Worm (Caenorhabditis elegans) whole organism, L1 larva: ENCODE measurements around the gene cdt-2.

Experiments
- C16A3.4 ChIP-seq: fragments of 150-350 bp; optimal IDR thresholded peaks from 2 replicates; lab custom pipeline; 2014; ENCODE audit warnings: missing biosample characterization, missing genetic modification characterization
- F16B12.6 ChIP-seq: fragments of 150-350 bp; optimal IDR thresholded peaks from 2 replicates; lab custom pipeline; 2014; ENCODE audit warnings: missing biosample characterization, missing genetic modification characterization
- aha-1 ChIP-seq: fragments of 150-350 bp; optimal IDR thresholded peaks from 2 replicates; lab custom pipeline; 2014; ENCODE audit warnings: missing biosample characterization, missing genetic modification characterization
- aly-2 ChIP-seq: fragments of 150-350 bp; optimal IDR thresholded peaks from 2 replicates; lab custom pipeline; 2014; ENCODE audit warnings: missing biosample characterization, missing genetic modification characterization
- blmp-1 ChIP-seq: fragments of 150-350 bp; optimal IDR thresholded peaks from 2 replicates; lab custom pipeline; 2014; ENCODE audit warnings: missing biosample characterization, missing genetic modification characterization
- ceh-63 ChIP-seq: fragments of 200-800 bp; sonication (Bioruptor generic); optimal IDR thresholded peaks from 2 replicates; lab custom pipeline; 2018; ENCODE audit warnings: mild to moderate bottlenecking, missing genetic modification characterization, missing compliant biosample characterization
- ceh-8 ChIP-seq: fragments of 200-800 bp; sonication (Bioruptor generic); optimal IDR thresholded peaks from 2 replicates; lab custom pipeline; 2018; ENCODE audit warnings: mild to moderate bottlenecking, missing genetic modification characterization, moderate library complexity, missing compliant biosample characterization
- ceh-82 ChIP-seq, 3 experiments: fragments of 150-350 bp in 1 of 3; sonication (generic microtip) in 2 of 3; optimal IDR thresholded peaks; 2 replicates each; lab custom pipeline; 2014 to 2017; ENCODE audit warnings: missing biosample characterization in 3 of 3, missing genetic modification characterization in 3 of 3
- dpl-1 ChIP-seq, 3 experiments: fragments of 150-350 bp in 2 of 3; sonication (generic microtip) in 1 of 3; optimal IDR thresholded peaks; 2 replicates each; lab custom pipeline; 2014 to 2017; ENCODE audit warnings: missing biosample characterization in 3 of 3, missing genetic modification characterization in 3 of 3, missing genetic modification reagents in 3 of 3
- dsc-1 ChIP-seq: sonication (generic microtip); optimal IDR thresholded peaks from 2 replicates; lab custom pipeline; 2016; ENCODE audit warnings: mild to moderate bottlenecking, missing genetic modification characterization, missing compliant biosample characterization
- efl-1 ChIP-seq, 4 experiments: fragments of 150-350 bp; optimal IDR thresholded peaks in 3 of 4; peaks in 1 of 4; 1 replicate in 1 of 4; 2 replicates in 3 of 4; lab custom pipeline; 2014; ENCODE audit warnings: missing biosample characterization in 2 of 4, missing genetic modification characterization in 2 of 4, missing genetic modification reagents in 2 of 4
- efl-3 ChIP-seq: fragments of 200-800 bp; sonication (Bioruptor generic); optimal IDR thresholded peaks from 2 replicates; lab custom pipeline; 2018; ENCODE audit warnings: mild to moderate bottlenecking, missing genetic modification characterization, missing compliant biosample characterization
- elt-2 ChIP-seq: sonication (generic microtip); optimal IDR thresholded peaks from 2 replicates; lab custom pipeline; 2016; ENCODE audit warnings: missing genetic modification characterization, mild to moderate bottlenecking, inconsistent platforms, missing compliant biosample characterization, missing genetic modification reagents
- elt-3 ChIP-seq, 6 experiments: fragments of 150-350 bp in 1 of 6; sonication (generic microtip); optimal IDR thresholded peaks; 2 replicates each; lab custom pipeline; 2017 to 2018; ENCODE audit warnings: missing biosample characterization in 6 of 6, missing genetic modification characterization in 6 of 6, inconsistent platforms in 1 of 6
- fkh-10 ChIP-seq: sonication (generic microtip); optimal IDR thresholded peaks from 2 replicates; lab custom pipeline; 2017; ENCODE audit warnings: missing biosample characterization, missing genetic modification reagents, missing genetic modification characterization
- grh-1 ChIP-seq: fragments of 200-800 bp; sonication (Bioruptor generic); IDR thresholded peaks from 2 replicates; pipeline ENCODE4 v1.3.6; 2022; ENCODE audit warnings: missing genetic modification reagents, missing genetic modification characterization, missing compliant biosample characterization
- hlh-17 ChIP-seq: fragments of 200-800 bp; sonication (Bioruptor generic); optimal IDR thresholded peaks from 2 replicates; lab custom pipeline; 2018; ENCODE audit warnings: missing genetic modification characterization, mild to moderate bottlenecking, missing compliant biosample characterization, moderate library complexity, borderline replicate concordance
- hpl-2 ChIP-seq: fragments of 150-350 bp; optimal IDR thresholded peaks from 2 replicates; lab custom pipeline; 2014; ENCODE audit warnings: missing biosample characterization, missing genetic modification reagents, missing genetic modification characterization
- jun-1 ChIP-seq: fragments of 150-350 bp; optimal IDR thresholded peaks from 2 replicates; lab custom pipeline; 2014; ENCODE audit warnings: missing biosample characterization, missing genetic modification reagents, missing genetic modification characterization
- lin-13 ChIP-seq: fragments of 150-350 bp; optimal IDR thresholded peaks from 2 replicates; lab custom pipeline; 2014; ENCODE audit warnings: missing biosample characterization, missing genetic modification reagents, missing genetic modification characterization
- lin-14 ChIP-seq: fragments of 200-800 bp; sonication (Bioruptor generic); optimal IDR thresholded peaks from 2 replicates; lab custom pipeline; 2018; ENCODE audit warnings: mild to moderate bottlenecking, missing genetic modification characterization, moderate library complexity, missing compliant biosample characterization
- lin-15B ChIP-seq: fragments of 150-350 bp; sonication (generic microtip); optimal IDR thresholded peaks from 3 replicates; lab custom pipeline; 2014; ENCODE audit warnings: missing biosample characterization, missing genetic modification characterization
- lin-35 ChIP-seq, 2 experiments: fragments of 150-350 bp; optimal IDR thresholded peaks; 2 replicates each; lab custom pipeline; 2014; ENCODE audit warnings: missing biosample characterization in 2 of 2, missing genetic modification characterization in 2 of 2, missing genetic modification reagents in 2 of 2
- mab-9 ChIP-seq: fragments of 200-800 bp; sonication (Bioruptor generic); IDR thresholded peaks from 2 replicates; pipeline ENCODE4 v1.3.6; 2022; ENCODE audit warnings: missing genetic modification reagents, missing genetic modification characterization, missing compliant biosample characterization
- mdl-1 ChIP-seq, 2 experiments: fragments of 150-350 bp; optimal IDR thresholded peaks; 2 replicates each; lab custom pipeline; 2014 to 2017; ENCODE audit warnings: missing biosample characterization in 2 of 2, missing genetic modification characterization in 2 of 2, inconsistent platforms in 1 of 2
- nhr-237 ChIP-seq: fragments of 150-350 bp; optimal IDR thresholded peaks from 2 replicates; lab custom pipeline; 2014; ENCODE audit warnings: missing biosample characterization, missing genetic modification characterization
- nhr-28 ChIP-seq: fragments of 150-350 bp; optimal IDR thresholded peaks from 2 replicates; lab custom pipeline; 2014; ENCODE audit warnings: missing biosample characterization, missing genetic modification characterization
- nhr-47 ChIP-seq: sonication (generic microtip); optimal IDR thresholded peaks from 2 replicates; lab custom pipeline; 2016; ENCODE audit warnings: mild to moderate bottlenecking, missing genetic modification characterization, moderate library complexity, missing compliant biosample characterization
- nhr-71 ChIP-seq: sonication (generic microtip); optimal IDR thresholded peaks from 2 replicates; lab custom pipeline; 2016; ENCODE audit warnings: mild to moderate bottlenecking, missing genetic modification characterization, moderate library complexity, missing compliant biosample characterization
- nhr-76 ChIP-seq: sonication (generic microtip); optimal IDR thresholded peaks from 2 replicates; lab custom pipeline; 2017; ENCODE audit warnings: missing biosample characterization, missing genetic modification characterization
- nhr-84 ChIP-seq: sonication (generic microtip); optimal IDR thresholded peaks from 2 replicates; lab custom pipeline; 2017; ENCODE audit warnings: missing biosample characterization, missing genetic modification characterization
- nhr-85 ChIP-seq: sonication (generic microtip); peaks from one replicate; lab custom pipeline; 2016; ENCODE audit warnings: missing genetic modification characterization, inconsistent platforms, missing compliant biosample characterization
- pag-3 ChIP-seq: sonication (generic microtip); optimal IDR thresholded peaks from 2 replicates; lab custom pipeline; 2017; ENCODE audit warnings: missing genetic modification characterization, mild to moderate bottlenecking, missing compliant biosample characterization, antibody characterized with exemption, borderline replicate concordance; ENCODE audit not compliant: insufficient read depth
- pax-3 ChIP-seq: fragments of 200-800 bp; sonication (Bioruptor generic); optimal IDR thresholded peaks from 2 replicates; lab custom pipeline; 2018; ENCODE audit warnings: mild to moderate bottlenecking, missing genetic modification characterization, moderate library complexity, missing compliant biosample characterization
- pqm-1 ChIP-seq: sonication (generic microtip); optimal IDR thresholded peaks from 3 replicates; lab custom pipeline; 2017; ENCODE audit warnings: missing biosample characterization, missing genetic modification characterization
- snpc-4 ChIP-seq: fragments of 150-350 bp; optimal IDR thresholded peaks from 2 replicates; lab custom pipeline; 2014; ENCODE audit warnings: missing biosample characterization, missing genetic modification characterization
- snu-23 ChIP-seq: sonication (generic microtip); optimal IDR thresholded peaks from 2 replicates; lab custom pipeline; 2016; ENCODE audit warnings: missing genetic modification characterization, missing compliant biosample characterization
- sox-4 ChIP-seq: sonication (generic microtip); optimal IDR thresholded peaks from 2 replicates; lab custom pipeline; 2016; ENCODE audit warnings: missing genetic modification characterization, missing compliant biosample characterization
- sup-37 ChIP-seq: fragments of 200-800 bp; sonication (Bioruptor generic); optimal IDR thresholded peaks from 2 replicates; lab custom pipeline; 2018; ENCODE audit warnings: mild to moderate bottlenecking, missing genetic modification characterization, missing compliant biosample characterization
- tbx-2 ChIP-seq: sonication (generic microtip); optimal IDR thresholded peaks from 2 replicates; lab custom pipeline; 2016; ENCODE audit warnings: missing genetic modification characterization, missing compliant biosample characterization
- tlp-1 ChIP-seq: fragments of 150-350 bp; optimal IDR thresholded peaks from 2 replicates; lab custom pipeline; 2014; ENCODE audit warnings: missing biosample characterization, missing genetic modification characterization
- unc-30 ChIP-seq: sonication (generic microtip); optimal IDR thresholded peaks from 2 replicates; lab custom pipeline; 2017; ENCODE audit warnings: missing biosample characterization, missing genetic modification characterization
- unc-62 ChIP-seq: fragments of 150-350 bp; optimal IDR thresholded peaks from 2 replicates; lab custom pipeline; 2014; ENCODE audit warnings: missing biosample characterization, missing genetic modification reagents, missing genetic modification characterization
- unc-86 ChIP-seq: sonication (generic microtip); optimal IDR thresholded peaks from 2 replicates; lab custom pipeline; 2016; ENCODE audit warnings: missing genetic modification characterization, missing compliant biosample characterization
- unc-98 ChIP-seq: fragments of 200-800 bp; sonication (Bioruptor generic); IDR thresholded peaks from 2 replicates; pipeline ENCODE4 v1.3.6; 2022; ENCODE audit warnings: missing genetic modification characterization, missing compliant biosample characterization
- vab-15 ChIP-seq: sonication (generic microtip); optimal IDR thresholded peaks from 2 replicates; lab custom pipeline; 2017; ENCODE audit warnings: missing genotype, mild to moderate bottlenecking, missing genetic modification characterization, missing compliant biosample characterization

The cdt-2 gene

DNA sequence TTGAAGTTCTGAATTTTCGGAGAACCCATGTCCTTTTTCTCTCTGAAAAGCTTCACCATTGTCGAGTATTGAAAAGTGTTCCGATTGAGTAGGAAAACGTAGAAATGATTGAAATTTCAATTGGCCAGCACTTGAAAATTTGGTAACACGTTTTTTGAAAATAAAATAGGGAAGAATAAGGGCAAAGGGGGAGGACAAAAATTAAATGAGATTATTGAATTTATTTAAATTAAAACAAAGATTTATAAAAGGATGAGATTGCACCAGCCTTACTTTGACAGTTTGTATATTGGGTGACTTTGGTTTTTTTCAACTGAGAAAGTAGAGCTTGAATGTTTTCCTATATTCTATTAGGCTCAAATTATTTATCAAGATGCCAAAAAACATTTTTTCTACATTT lies 23.2 kb upstream of the cdt-2 start, which contains the start of gene obr-2:
Gene obr-2, minus strand, starts transcription at position 101 of the 400 bp plus-strand sequence.
- TF ChIP-seq nhr-47 = no peak
- no peak for TF ChIP-seq unc-86 (tag; lab: Kevin White, UChicago)
- no peak for TF ChIP-seq fkh-10 (GFP tag; lab: Kevin White, UChicago)
- no peak for TF ChIP-seq nhr-28
- TF ChIP-seq C16A3.4 (tag; lab: Kevin White, UChicago) = no peak
- TF ChIP-seq nhr-76 (tag; lab: Kevin White, UChicago) = no peak
- no peak for TF ChIP-seq hlh-17 (GFP tag; lab: Kevin White, UChicago)
- TF ChIP-seq nhr-237 = no peak
- no peak for TF ChIP-seq snpc-4 (tag; lab: Kevin White, UChicago)
- TF ChIP-seq grh-1 (GFP tag; lab: Robert Waterston, UW) = no peak
- TF ChIP-seq ceh-63 (GFP tag; lab: Kevin White, UChicago) = no peak
- TF ChIP-seq blmp-1 = no peak
- no peak for TF ChIP-seq efl-3 (GFP tag; lab: Kevin White, UChicago)
- no peak for TF ChIP-seq elt-2 (tag; lab: Kevin White, UChicago)
- TF ChIP-seq mdl-1 (tag; optimal IDR thresholded peaks at IDR 0.05; lab: Kevin White, UChicago) = no peak
- TF ChIP-seq tlp-1 = no peak
- no peak for TF ChIP-seq lin-15B (tag; lab: Kevin White, UChicago)
- TF ChIP-seq unc-98 (GFP tag; lab: Robert Waterston, UW) = no peak

DNA sequence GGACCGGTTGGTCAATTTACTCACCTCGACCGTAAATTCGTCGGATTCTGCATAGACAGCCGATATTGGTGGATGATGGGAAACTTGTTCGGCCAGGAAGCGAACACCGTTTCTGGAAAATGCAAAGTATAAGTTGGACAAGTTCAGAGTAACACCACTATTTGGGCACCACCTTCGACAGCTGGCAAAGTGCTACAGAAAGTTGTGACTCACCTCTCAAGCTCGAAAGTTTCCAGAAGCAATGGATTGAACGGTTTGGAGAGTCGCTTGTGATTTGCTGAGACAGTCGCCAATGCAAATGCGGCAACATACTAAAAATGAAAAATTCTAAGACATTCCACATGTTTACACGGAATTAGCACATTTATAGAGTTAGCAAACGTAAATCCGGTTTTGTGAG lies 22.4 kb upstream of the cdt-2 start:
- TF ChIP-seq hlh-17 (GFP tag; lab: Kevin White, UChicago) = no peak
- TF ChIP-seq elt-2 (tag; lab: Kevin White, UChicago) = no peak
- no peak for TF ChIP-seq lin-15B (tag; lab: Kevin White, UChicago)
- no peak for TF ChIP-seq sup-37 (GFP tag; lab: Kevin White, UChicago)

DNA sequence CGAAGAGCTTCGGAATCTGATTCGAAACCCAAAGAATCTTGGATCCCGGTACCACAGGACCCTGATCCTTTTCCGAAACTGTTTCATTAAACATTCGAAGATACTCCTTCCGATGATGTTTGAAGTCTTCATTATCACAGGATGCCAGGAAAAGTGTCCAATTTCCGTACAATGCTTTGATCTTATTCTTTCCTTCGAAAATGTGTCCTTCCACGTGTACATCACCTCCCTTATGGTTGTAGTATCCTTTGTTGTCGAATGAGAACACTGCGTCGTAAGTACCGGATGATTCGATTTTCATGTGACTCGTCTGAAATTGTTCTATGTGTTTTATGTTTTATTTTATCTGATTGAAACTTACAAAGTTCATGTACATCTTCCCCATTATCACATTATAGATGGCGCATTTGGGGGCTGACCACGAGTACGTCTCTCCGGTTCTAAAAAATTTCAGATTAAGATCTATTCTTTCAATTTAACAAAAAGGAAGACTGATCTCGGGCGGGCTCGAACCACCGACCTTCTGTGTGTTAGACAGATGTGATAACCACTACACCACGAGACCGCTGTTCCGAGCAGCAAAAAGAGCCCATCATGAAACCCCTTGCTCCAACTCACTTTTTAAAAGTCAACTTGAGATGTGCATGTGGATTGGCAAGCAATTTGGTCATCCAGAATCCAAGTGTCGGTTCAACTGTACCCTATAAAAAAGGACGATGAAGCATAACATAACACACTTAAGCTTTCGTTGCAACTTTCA lies 21.8 kb upstream of the cdt-2 start:
- TF ChIP-seq nhr-47 = peak; percentile 12
- TF ChIP-seq unc-30 (tag; lab: Kevin White, UChicago) = no peak
- TF ChIP-seq aly-2 (tag; lab: Kevin White, UChicago) = no peak
- no peak for TF ChIP-seq ceh-8 (GFP tag; lab: Kevin White, UChicago)
- TF ChIP-seq efl-1 (optimal IDR thresholded peaks at IDR 0.05; lab: Kevin White, UChicago) = peak in 1 of 2 experiments; percentile 15
- TF ChIP-seq efl-1 (GFP tag; optimal IDR thresholded peaks at IDR 0.05 in 1 of 2; lab: Kevin White, UChicago) = peak in 1 of 2 experiments; percentile 84
- no peak for TF ChIP-seq mdl-1 (tag; optimal IDR thresholded peaks at IDR 0.05; lab: Kevin White, UChicago)
- TF ChIP-seq mab-9 (GFP tag; lab: Robert Waterston, UW) = no peak
- TF ChIP-seq sox-4 = no peak
- TF ChIP-seq tbx-2 (tag; lab: Kevin White, UChicago) = no peak
- TF ChIP-seq pqm-1 (tag; lab: Kevin White, UChicago) = no peak
- TF ChIP-seq lin-13 (GFP tag; lab: Kevin White, UChicago) = no peak
- TF ChIP-seq vab-15 (tag; lab: Kevin White, UChicago) = no peak
- no peak for TF ChIP-seq pag-3
- TF ChIP-seq dpl-1 (GFP tag; optimal IDR thresholded peaks at IDR 0.05; lab: Kevin White, UChicago) = no peak
- no peak for TF ChIP-seq aha-1 (tag; lab: Kevin White, UChicago)
- TF ChIP-seq nhr-84 = no peak
- TF ChIP-seq F16B12.6 (tag; lab: Kevin White, UChicago) = no peak
- no peak for TF ChIP-seq elt-3 (tag; optimal IDR thresholded peaks at IDR 0.05; lab: Kevin White, UChicago)
- no peak for TF ChIP-seq efl-3 (GFP tag; lab: Kevin White, UChicago)
- TF ChIP-seq tlp-1 = no peak
- TF ChIP-seq nhr-71 (tag; lab: Kevin White, UChicago) = peak; percentile 36
- peak; percentile 29 for TF ChIP-seq snu-23
- peak; percentile 24 for TF ChIP-seq dsc-1 (tag; lab: Kevin White, UChicago)
- TF ChIP-seq unc-62 (GFP tag; lab: Kevin White, UChicago) = no peak
- TF ChIP-seq jun-1 (tag; lab: Kevin White, UChicago) = no peak
- peak; percentile 67 for TF ChIP-seq nhr-85 (tag; lab: Kevin White, UChicago)
- TF ChIP-seq lin-35 (GFP tag; optimal IDR thresholded peaks at IDR 0.05; lab: Kevin White, UChicago) = peak in 1 of 2 experiments; percentile 18
- no peak for TF ChIP-seq ceh-82 (tag; optimal IDR thresholded peaks at IDR 0.05; lab: Kevin White, UChicago)
- no peak for TF ChIP-seq snpc-4 (tag; lab: Kevin White, UChicago)
- TF ChIP-seq pax-3 (tag; lab: Kevin White, UChicago) = no peak
- no peak for TF ChIP-seq hpl-2
- TF ChIP-seq lin-14 (GFP tag; lab: Kevin White, UChicago) = peak; percentile 20
- no peak for TF ChIP-seq blmp-1
